Worm (Caenorhabditis elegans) whole organism, L4/young adult: ENCODE data around the gene erfa-3.

Experiments used
- W03F9.2 ChIP-seq: fragments of 150-350 bp; optimal IDR thresholded peaks from 2 replicates; lab custom pipeline; 2014; ENCODE audit warnings: missing biosample characterization, missing genetic modification characterization
- dao-5 ChIP-seq: sonication (generic microtip); optimal IDR thresholded peaks from 2 replicates; lab custom pipeline; 2016; ENCODE audit warnings: missing genotype, missing genetic modification characterization, moderate library complexity, missing compliant biosample characterization
- him-1 ChIP-seq: sonication (generic microtip); optimal IDR thresholded peaks from 2 replicates; lab custom pipeline; 2016; ENCODE audit warnings: missing genotype, missing genetic modification reagents, missing genetic modification characterization, missing compliant biosample characterization

ce11 chrV:11078104-11078724 is 34.7 kb downstream of the erfa-3 start, which contains the start of gene act-2:
- TF ChIP-seq him-1 (tag; lab: Kevin White, UChicago) (no peak), W03F9.2 (tag; lab: Kevin White, UChicago) (peak; percentile 80), dao-5 (no peak)
